Fruit fly (Drosophila melanogaster) whole organism, embryonic: ENCODE results near the gene mnd.
A peak's percentile ranks its signal among the peaks of the same experiment; 100 is the strongest.

ENCODE experiments used
- Ada2b ChIP-seq: fragments of 200-800 bp; sonication (Bioruptor generic); IDR thresholded peaks from 2 replicates; pipeline ENCODE4 v1.3.6; 2022; ENCODE audit warnings: missing biosample characterization, missing genetic modification characterization
- CG10431 ChIP-seq: fragments of 200-800 bp; sonication (Bioruptor generic); optimal IDR thresholded peaks from 3 replicates; lab custom pipeline; 2018; ENCODE audit warnings: missing biosample characterization, mild to moderate bottlenecking, missing genetic modification characterization
- CG10565 ChIP-seq: fragments of 200-800 bp; sonication (Bioruptor generic); optimal IDR thresholded peaks from 3 replicates; lab custom pipeline; 2016; ENCODE audit warnings: missing biosample characterization, mild to moderate bottlenecking, missing genetic modification characterization
- CG11456 ChIP-seq: fragments of 200-800 bp; sonication (Bioruptor generic); IDR thresholded peaks from 3 replicates; pipeline ENCODE4 v1.3.6; 2022; ENCODE audit warnings: missing biosample characterization, missing genetic modification characterization
- CG11723 ChIP-seq: fragments of 200-800 bp; sonication (Bioruptor generic); optimal IDR thresholded peaks from 2 replicates; lab custom pipeline; 2017; ENCODE audit warnings: missing biosample characterization, mild to moderate bottlenecking, missing genetic modification characterization
- CG12071 ChIP-seq: fragments of 200-800 bp; sonication (Bioruptor generic); optimal IDR thresholded peaks from 3 replicates; lab custom pipeline; 2018; ENCODE audit warnings: missing biosample characterization, mild to moderate bottlenecking, missing genetic modification characterization
- CG12155 ChIP-seq: fragments of 200-800 bp; sonication (Bioruptor generic); optimal IDR thresholded peaks from 3 replicates; lab custom pipeline; 2016; ENCODE audit warnings: missing biosample characterization, missing genetic modification characterization
- CG12391 ChIP-seq: fragments of 200-800 bp; sonication (Bioruptor generic); optimal IDR thresholded peaks from 3 replicates; lab custom pipeline; 2018; ENCODE audit warnings: missing biosample characterization, mild to moderate bottlenecking, missing genetic modification characterization, moderate library complexity
- CG15073 ChIP-seq: fragments of 200-800 bp; sonication (Bioruptor generic); optimal IDR thresholded peaks from 2 replicates; lab custom pipeline; 2016; ENCODE audit warnings: missing biosample characterization, missing genetic modification characterization
- CG18262 ChIP-seq: fragments of 200-800 bp; optimal IDR thresholded peaks from 3 replicates; lab custom pipeline; 2019; ENCODE audit warnings: missing biosample characterization, mild to moderate bottlenecking, missing genetic modification characterization, moderate library complexity
- CG31441 ChIP-seq: fragments of 200-800 bp; sonication (Bioruptor generic); IDR thresholded peaks from 2 replicates; pipeline ENCODE4 v1.3.6; 2022; ENCODE audit warnings: missing biosample characterization, missing genetic modification characterization
- CG4730 ChIP-seq: fragments of 200-800 bp; sonication (Bioruptor generic); IDR thresholded peaks from 2 replicates; pipeline ENCODE4 v1.3.6; 2022; ENCODE audit warnings: missing biosample characterization, missing genetic modification characterization
- CG6254 ChIP-seq: fragments of 200-800 bp; sonication (Bioruptor generic); optimal IDR thresholded peaks from 3 replicates; lab custom pipeline; 2017; ENCODE audit warnings: mild to moderate bottlenecking, missing biosample characterization, missing genetic modification reagents, missing genetic modification characterization
- CG6813 ChIP-seq: fragments of 200-800 bp; sonication (Bioruptor generic); optimal IDR thresholded peaks from 2 replicates; lab custom pipeline; 2017; ENCODE audit warnings: missing biosample characterization, missing genetic modification characterization, mild to moderate bottlenecking, moderate library complexity, missing genetic modification reagents
- CG7928 ChIP-seq: fragments of 200-800 bp; sonication (Bioruptor generic); optimal IDR thresholded peaks from 2 replicates; lab custom pipeline; 2017; ENCODE audit warnings: missing biosample characterization, mild to moderate bottlenecking, missing genetic modification characterization
- CG8089 ChIP-seq: fragments of 200-800 bp; sonication (Bioruptor generic); optimal IDR thresholded peaks from 3 replicates; lab custom pipeline; 2016; ENCODE audit warnings: missing biosample characterization, missing genetic modification characterization
- CG9437 ChIP-seq: fragments of 200-800 bp; sonication (Bioruptor generic); optimal IDR thresholded peaks from 2 replicates; lab custom pipeline; 2018; ENCODE audit warnings: missing biosample characterization, mild to moderate bottlenecking, missing genetic modification characterization
- Deaf1 ChIP-seq: fragments of 200-800 bp; optimal IDR thresholded peaks from 3 replicates; lab custom pipeline; 2019; ENCODE audit warnings: missing biosample characterization, mild to moderate bottlenecking, missing genetic modification characterization, moderate library complexity
- Dll ChIP-seq: fragments of 200-800 bp; sonication (Bioruptor generic); IDR thresholded peaks from 4 replicates; pipeline ENCODE4 v1.3.6; 2022; ENCODE audit warnings: missing biosample characterization, missing genetic modification characterization; ENCODE audit not compliant: partially characterized antibody
- Dp ChIP-seq: fragments of 200-800 bp; sonication (Bioruptor generic); optimal IDR thresholded peaks from 2 replicates; lab custom pipeline; 2018; ENCODE audit warnings: missing biosample characterization, mild to moderate bottlenecking, missing genetic modification characterization, moderate library complexity
- Eip74EF ChIP-seq, 2 experiments: fragments of 200-800 bp in 1 of 2; fragments of >200 bp in 1 of 2; sonication (Bioruptor generic) in 1 of 2; optimal IDR thresholded peaks; 2 replicates each; lab custom pipeline; 2017 to 2019; ENCODE audit warnings: missing biosample characterization in 2 of 2, missing genetic modification characterization in 2 of 2, mild to moderate bottlenecking in 1 of 2, moderate library complexity in 1 of 2
- Fer3 ChIP-seq: fragments of 200-800 bp; sonication (Bioruptor generic); optimal IDR thresholded peaks from 2 replicates; lab custom pipeline; 2018; ENCODE audit warnings: missing biosample characterization, mild to moderate bottlenecking, missing genetic modification characterization, moderate library complexity
- Jarid2 ChIP-seq: fragments of 200-800 bp; sonication (Bioruptor generic); optimal IDR thresholded peaks from 3 replicates; lab custom pipeline; 2017; ENCODE audit warnings: mild to moderate bottlenecking, missing biosample characterization, missing genetic modification reagents, missing genetic modification characterization
- Med ChIP-seq: fragments of 200-800 bp; sonication (Bioruptor generic); peaks from one replicate; lab custom pipeline; 2016; ENCODE audit warnings: missing biosample characterization, missing genetic modification characterization, mild to moderate bottlenecking, inconsistent platforms, moderate library complexity
- Myb ChIP-seq: fragments of 200-800 bp; sonication (Bioruptor generic); optimal IDR thresholded peaks from 2 replicates; lab custom pipeline; 2016; ENCODE audit warnings: missing biosample characterization, missing genetic modification characterization
- NC2β ChIP-seq: fragments of 200-800 bp; sonication (Bioruptor generic); optimal IDR thresholded peaks from 2 replicates; lab custom pipeline; 2016; ENCODE audit warnings: missing biosample characterization, missing genetic modification characterization
- Nf-YA ChIP-seq: fragments of 200-800 bp; sonication (Bioruptor generic); IDR thresholded peaks from 2 replicates; pipeline ENCODE4 v1.3.6; 2022; ENCODE audit warnings: missing biosample characterization, missing genetic modification characterization
- NfI ChIP-seq: fragments of 200-800 bp; sonication (Bioruptor generic); optimal IDR thresholded peaks from 3 replicates; lab custom pipeline; 2018; ENCODE audit warnings: missing biosample characterization, mild to moderate bottlenecking, missing genetic modification characterization, moderate library complexity
- Opbp ChIP-seq: fragments of 200-800 bp; sonication (Bioruptor generic); IDR thresholded peaks from 3 replicates; pipeline ENCODE4 v1.3.6; 2022; ENCODE audit warnings: missing biosample characterization, missing genetic modification characterization; ENCODE audit not compliant: partially characterized antibody
- Sox100B ChIP-seq: fragments of 200-800 bp; sonication (Bioruptor generic); optimal IDR thresholded peaks from 3 replicates; lab custom pipeline; 2018; ENCODE audit warnings: missing biosample characterization, mild to moderate bottlenecking, missing genetic modification characterization
- Sox102F ChIP-seq: fragments of 200-800 bp; sonication (Bioruptor generic); optimal IDR thresholded peaks from 2 replicates; lab custom pipeline; 2018; ENCODE audit warnings: missing biosample characterization, mild to moderate bottlenecking, missing genetic modification characterization, moderate library complexity
- TFAM ChIP-seq: fragments of 200-800 bp; sonication (Bioruptor generic); optimal IDR thresholded peaks from 2 replicates; lab custom pipeline; 2017; ENCODE audit warnings: missing biosample characterization, missing genetic modification characterization, inconsistent platforms
- cg ChIP-seq: fragments of 200-800 bp; sonication (Bioruptor generic); optimal IDR thresholded peaks from 3 replicates; lab custom pipeline; 2019; ENCODE audit warnings: missing biosample characterization, mild to moderate bottlenecking, missing genetic modification characterization, moderate library complexity
- eve ChIP-seq, 2 experiments: fragments of >200 bp; optimal IDR thresholded peaks; 2 replicates each; lab custom pipeline; 2017; ENCODE audit warnings: missing biosample characterization in 2 of 2, missing genetic modification characterization in 2 of 2
- fd102C ChIP-seq: fragments of 200-800 bp; sonication (Bioruptor generic); optimal IDR thresholded peaks from 2 replicates; lab custom pipeline; 2018; ENCODE audit warnings: missing biosample characterization, mild to moderate bottlenecking, missing genetic modification characterization, moderate library complexity
- fru ChIP-seq: fragments of >200 bp; optimal IDR thresholded peaks from 2 replicates; lab custom pipeline; 2017
- hbn ChIP-seq: fragments of 200-800 bp; sonication (Bioruptor generic); IDR thresholded peaks from 2 replicates; pipeline ENCODE4 v1.3.6; 2022; ENCODE audit warnings: missing biosample characterization, missing genetic modification characterization; ENCODE audit not compliant: partially characterized antibody
- jumu ChIP-seq: fragments of 200-800 bp; sonication (Bioruptor generic); optimal IDR thresholded peaks from 3 replicates; lab custom pipeline; 2016; ENCODE audit warnings: missing biosample characterization, missing genetic modification characterization
- kay ChIP-seq: fragments of 200-800 bp; sonication (Bioruptor generic); optimal IDR thresholded peaks from 2 replicates; lab custom pipeline; 2016; ENCODE audit warnings: missing biosample characterization, missing genetic modification characterization
- kni ChIP-seq: fragments of 200-800 bp; sonication (Bioruptor generic); optimal IDR thresholded peaks from 3 replicates; lab custom pipeline; 2017; ENCODE audit warnings: mild to moderate bottlenecking, missing biosample characterization, missing genetic modification reagents, missing genetic modification characterization
- mirr ChIP-seq: fragments of 200-800 bp; sonication (Bioruptor generic); optimal IDR thresholded peaks from 3 replicates; lab custom pipeline; 2018; ENCODE audit warnings: missing biosample characterization, mild to moderate bottlenecking, missing genetic modification characterization
- oc ChIP-seq: fragments of 200-800 bp; sonication (Bioruptor generic); optimal IDR thresholded peaks from 2 replicates; lab custom pipeline; 2018; ENCODE audit warnings: missing biosample characterization, mild to moderate bottlenecking, missing genetic modification characterization, moderate library complexity
- p53 ChIP-seq: fragments of 200-800 bp; sonication (Bioruptor generic); optimal IDR thresholded peaks from 2 replicates; lab custom pipeline; 2016; ENCODE audit warnings: missing biosample characterization, missing genetic modification characterization
- sisA ChIP-seq: fragments of 200-800 bp; sonication (Bioruptor generic); IDR thresholded peaks from 2 replicates; pipeline ENCODE4 v1.3.6; 2022; ENCODE audit warnings: missing biosample characterization, missing genetic modification characterization
- so ChIP-seq: fragments of 200-800 bp; sonication (Bioruptor generic); IDR thresholded peaks from 3 replicates; pipeline ENCODE4 v1.3.6; 2022; ENCODE audit warnings: missing biosample characterization, missing genetic modification characterization
- wek ChIP-seq: fragments of 200-800 bp; sonication (Bioruptor generic); optimal IDR thresholded peaks from 3 replicates; lab custom pipeline; 2018; ENCODE audit warnings: missing biosample characterization, mild to moderate bottlenecking, missing genetic modification characterization, moderate library complexity
- wor ChIP-seq: fragments of 200-800 bp; sonication (Bioruptor generic); IDR thresholded peaks from 2 replicates; pipeline ENCODE4 v1.3.6; 2022; ENCODE audit warnings: missing biosample characterization, missing genetic modification characterization

The mnd gene

dm6 chr3L:14977536-14978495 lies 7.1 kb upstream of the mnd start (continued):
- TF ChIP-seq cg (GFP tag; lab: Kevin White, UChicago) (peak; percentile 91), Nf-YA (GFP tag; lab: Robert Waterston, UW) (no peak), CG31441 (GFP tag; lab: Robert Waterston, UW) (peak; percentile 73; the same call in 1 of the 2 replicates), CG12391 (tag; lab: Kevin White, UChicago) (peak; percentile 62), eve (GFP tag; optimal IDR thresholded peaks at IDR 0.05; lab: Kevin White, UChicago) (peak in 1 of 2 experiments; percentile 59), NC2β (no peak), CG8089 (GFP tag; lab: Kevin White, UChicago) (no peak), CG11723 (GFP tag; lab: Kevin White, UChicago) (no peak), wor (GFP tag; lab: Robert Waterston, UW) (no peak), TFAM (GFP tag; lab: Kevin White, UChicago) (no peak), CG6254 (GFP tag; lab: Kevin White, UChicago) (no peak), Med (GFP tag; lab: Kevin White, UChicago) (peak; percentile 73), wek (GFP tag; lab: Kevin White, UChicago) (peak; percentile 10), Myb (GFP tag; lab: Kevin White, UChicago) (no peak), Jarid2 (peak; percentile 93), Ada2b (GFP tag; lab: Robert Waterston, UW) (0 out of 2 replicates have a peak, but pooled peaks have one; percentile 6), CG9437 (GFP tag; lab: Kevin White, UChicago) (peak; percentile 71), hbn (0 out of 2 replicates have a peak, but pooled peaks have one; percentile 33), Dll (GFP tag; lab: Robert Waterston, UW) (0 out of 4 replicates have a peak, but pooled peaks have one; percentile 36), p53 (GFP tag; lab: Kevin White, UChicago) (no peak), kni (GFP tag; lab: Kevin White, UChicago) (peak; percentile 97), sisA (GFP tag; lab: Robert Waterston, UW) (peak; percentile 27; the same call in 1 of the 2 replicates), Dp (GFP tag; lab: Kevin White, UChicago) (no peak), so (GFP tag; lab: Robert Waterston, UW) (peak; percentile 26; the same call in 1 of the 3 replicates), CG12071 (no peak), CG15073 (GFP tag; lab: Kevin White, UChicago) (no peak), fru (lab: Kevin White, UChicago) (no peak), CG6813 (GFP tag; lab: Kevin White, UChicago) (peak; percentile 49), CG7928 (GFP tag; lab: Kevin White, UChicago) (no peak), kay (GFP tag; lab: Kevin White, UChicago) (no peak), CG18262 (tag; lab: Kevin White, UChicago) (peak; percentile 91), oc (tag; lab: Kevin White, UChicago) (peak; percentile 54), Sox100B (peak; percentile 51), mirr (GFP tag; lab: Kevin White, UChicago) (peak; percentile 29), Fer3 (tag; lab: Kevin White, UChicago) (no peak), CG12155 (GFP tag; lab: Kevin White, UChicago) (no peak), Opbp (GFP tag; lab: Robert Waterston, UW) (no peak; the same call in 2 of the 3 replicates), Deaf1 (tag; lab: Kevin White, UChicago) (peak; percentile 83), Sox102F (peak; percentile 52), jumu (GFP tag; lab: Kevin White, UChicago) (no peak), CG11456 (GFP tag; lab: Robert Waterston, UW) (no peak), CG10565 (GFP tag; lab: Kevin White, UChicago) (no peak), Eip74EF (GFP tag; optimal IDR thresholded peaks at IDR 0.05; lab: Kevin White, UChicago) (no peak), NfI (peak; percentile 20), CG10431 (GFP tag; lab: Kevin White, UChicago) (peak; percentile 27), fd102C (GFP tag; lab: Kevin White, UChicago) (no peak), CG4730 (GFP tag; lab: Robert Waterston, UW) (peak; percentile 28; the same call in 1 of the 2 replicates)
